Worm (Caenorhabditis elegans): Measurements from ENCODE around the gene C45B11.8.
A peak's percentile ranks its signal among the peaks of the same experiment; 100 is the strongest.

The C45B11.8 gene

ce11 chrV:11040473-11040872, at the start of gene C45B11.8:
Gene C45B11.8, plus strand, starts transcription at chrV:11040773.
- no peak for TF ChIP-seq aly-1 (tag; optimal IDR thresholded peaks at IDR 0.05)

DNA sequence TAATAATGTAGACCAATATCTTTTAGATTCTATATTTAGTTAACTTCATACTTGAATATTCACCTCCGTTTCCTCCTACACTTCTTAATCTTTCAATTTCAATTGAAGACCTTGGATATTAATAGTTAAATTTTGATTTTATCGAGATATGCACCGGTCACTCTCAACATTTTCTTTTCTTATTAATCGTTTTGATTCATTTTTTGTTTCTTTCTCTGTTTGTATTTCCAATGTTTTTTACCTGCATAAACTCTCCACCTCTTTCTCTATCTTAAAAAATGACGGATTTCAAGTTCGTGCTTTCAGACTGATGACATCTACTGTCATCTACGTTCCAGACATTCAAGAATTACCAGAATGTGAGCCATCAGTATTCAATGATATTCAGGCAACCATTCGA, 48.8 kb upstream of the C45B11.8 start, which contains the start of gene frpr-9:
TSS of gene frpr-9 (plus strand) at position 301 of the 400 bp plus-strand sequence.
- TF ChIP-seq ceh-36 (tag; optimal IDR thresholded peaks at IDR 0.05) (no peak), flt-1 (GFP tag; IDR thresholded peaks at IDR 0.05) (no peak), scrt-1 (GFP tag; IDR thresholded peaks at IDR 0.05) (no peak), hmg-4 (GFP tag; optimal IDR thresholded peaks at IDR 0.05) (no peak), ceh-13 (GFP tag; optimal IDR thresholded peaks at IDR 0.05) (no peak), B0310.2 (tag; optimal IDR thresholded peaks at IDR 0.05) (no peak), tbx-37 (GFP tag; conservative IDR thresholded peaks at IDR 0.05) (no peak), ets-7 (tag; optimal IDR thresholded peaks at IDR 0.05) (no peak), aly-1 (tag; optimal IDR thresholded peaks at IDR 0.05) (no peak), F13C5.2 (tag; optimal IDR thresholded peaks at IDR 0.05) (no peak)

- no peak for TF ChIP-seq ceh-36 (tag; optimal IDR thresholded peaks at IDR 0.05)
These were observed 41.8 kb upstream of the C45B11.8 start, which contains the start of gene F53B7.7 for ce11 chrV:10998797-10999196. Gene F53B7.7, plus strand, starts transcription at chrV:10999097.

DNA sequence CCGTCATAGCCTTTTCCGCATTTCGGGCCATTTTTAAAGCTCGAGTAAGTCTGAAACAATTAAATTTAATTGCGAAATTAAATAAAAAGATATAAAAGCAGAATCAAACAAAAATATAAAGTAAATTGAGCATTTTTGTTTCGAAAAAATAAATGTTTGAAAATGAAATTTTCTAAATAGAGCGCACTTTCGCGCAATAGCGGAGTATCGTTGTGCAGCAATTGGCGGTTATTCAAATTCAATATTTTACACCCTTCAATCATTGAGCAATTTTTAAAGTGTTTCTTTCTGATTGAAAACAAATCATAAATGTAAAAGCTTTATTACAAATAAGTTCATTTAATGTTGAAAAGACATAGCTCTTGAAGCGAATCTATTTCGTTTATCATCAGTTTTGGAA, 39.9 kb upstream of the C45B11.8 start, which contains the start of gene isy-1:
TSS of gene isy-1 (minus strand) at position 50 of the 400 bp plus-strand sequence.
- TF ChIP-seq ceh-36 (tag; optimal IDR thresholded peaks at IDR 0.05) = no peak
- TF ChIP-seq F13C5.2 (tag; optimal IDR thresholded peaks at IDR 0.05) = peak; percentile 23

- no peak for TF ChIP-seq ets-7 (tag; optimal IDR thresholded peaks at IDR 0.05)
- no peak for TF ChIP-seq F13C5.2 (tag; optimal IDR thresholded peaks at IDR 0.05)
- no peak for TF ChIP-seq sea-1 (GFP tag; conservative IDR thresholded peaks at IDR 0.05)
- TF ChIP-seq pes-1 (GFP tag; IDR thresholded peaks at IDR 0.05) = no peak
- TF ChIP-seq hnd-1 (tag; optimal IDR thresholded peaks at IDR 0.05) = no peak
- no peak for TF ChIP-seq tbx-37 (GFP tag; conservative IDR thresholded peaks at IDR 0.05)
- no peak for TF ChIP-seq ceh-36 (tag; optimal IDR thresholded peaks at IDR 0.05)
- no peak for TF ChIP-seq ama-1 (optimal IDR thresholded peaks at IDR 0.05)
- no peak for TF ChIP-seq hmbx-1 (tag; optimal IDR thresholded peaks at IDR 0.05)
- TF ChIP-seq ceh-13 (GFP tag; optimal IDR thresholded peaks at IDR 0.05) = no peak
- no peak for TF ChIP-seq tra-4 (tag; optimal IDR thresholded peaks at IDR 0.05)
- TF ChIP-seq flt-1 (GFP tag; IDR thresholded peaks at IDR 0.05) = no peak
- no peak for TF ChIP-seq aly-1 (tag; optimal IDR thresholded peaks at IDR 0.05)
These were observed 38.1 kb upstream of the C45B11.8 start, which contains the start of gene F53B7.4 for ce11 chrV:11002434-11002833. Gene F53B7.4, minus strand, starts transcription at chrV:11002534.

ce11 chrV:11004094-11004493, 36.5 kb upstream of the C45B11.8 start:
- no peak for TF ChIP-seq flt-1 (GFP tag; IDR thresholded peaks at IDR 0.05)

- TF ChIP-seq pes-1 (GFP tag; IDR thresholded peaks at IDR 0.05) (no peak), ama-1 (optimal IDR thresholded peaks at IDR 0.05) (no peak), flt-1 (GFP tag; IDR thresholded peaks at IDR 0.05) (no peak)
These were observed 32.9 kb upstream of the C45B11.8 start for ce11 chrV:11007651-11008050.

- TF ChIP-seq hnd-1 (tag; optimal IDR thresholded peaks at IDR 0.05) (no peak), tbx-37 (GFP tag; conservative IDR thresholded peaks at IDR 0.05) (no peak), aly-1 (tag; optimal IDR thresholded peaks at IDR 0.05) (no peak)
These were observed 31.4 kb upstream of the C45B11.8 start for ce11 chrV:11009124-11009524.

ce11 chrV:11010768-11011167, 29.8 kb upstream of the C45B11.8 start:
- TF ChIP-seq hmbx-1 (tag; optimal IDR thresholded peaks at IDR 0.05) = no peak
- no peak for TF ChIP-seq tra-4 (tag; optimal IDR thresholded peaks at IDR 0.05)
- TF ChIP-seq B0310.2 (tag; optimal IDR thresholded peaks at IDR 0.05) = no peak
- TF ChIP-seq ceh-36 (tag; optimal IDR thresholded peaks at IDR 0.05) = no peak
- TF ChIP-seq ets-7 (tag; optimal IDR thresholded peaks at IDR 0.05) = no peak
- no peak for TF ChIP-seq hmg-4 (GFP tag; optimal IDR thresholded peaks at IDR 0.05)
- no peak for TF ChIP-seq tbx-37 (GFP tag; conservative IDR thresholded peaks at IDR 0.05)

- no peak for TF ChIP-seq ets-7 (tag; optimal IDR thresholded peaks at IDR 0.05)
- TF ChIP-seq ceh-36 (tag; optimal IDR thresholded peaks at IDR 0.05) = no peak
- TF ChIP-seq ceh-13 (GFP tag; optimal IDR thresholded peaks at IDR 0.05) = no peak
- TF ChIP-seq B0310.2 (tag; optimal IDR thresholded peaks at IDR 0.05) = no peak
- TF ChIP-seq hnd-1 (tag; optimal IDR thresholded peaks at IDR 0.05) = no peak
These were observed 28.8 kb upstream of the C45B11.8 start for ce11 chrV:11011807-11012206.

DNA sequence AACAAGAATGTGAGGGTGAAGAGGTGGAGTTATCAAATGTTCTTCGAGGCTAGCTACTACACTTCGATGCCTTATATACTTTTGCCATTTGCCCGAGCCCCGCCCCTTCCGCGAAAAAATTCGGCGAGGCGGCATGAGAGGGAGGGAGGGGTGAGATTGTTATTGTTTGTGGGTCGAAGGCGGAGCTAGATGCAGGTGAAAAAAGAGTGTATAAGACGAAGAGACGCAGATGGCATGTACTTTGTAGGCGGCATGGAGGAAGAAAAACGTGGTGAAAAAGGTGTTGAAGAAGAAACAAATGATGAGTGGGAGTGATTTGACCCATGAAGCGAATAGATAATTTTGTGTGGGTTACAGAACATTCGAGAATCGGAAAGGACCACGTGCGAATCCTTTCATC, 28.2 kb upstream of the C45B11.8 start, which contains the start of gene C13G3.1:
TSS of gene C13G3.1 (minus strand) at position 47 of the 400 bp plus-strand sequence.
- TF ChIP-seq aly-1 (tag; optimal IDR thresholded peaks at IDR 0.05) (no peak), F13C5.2 (tag; optimal IDR thresholded peaks at IDR 0.05) (no peak), tbx-37 (GFP tag; conservative IDR thresholded peaks at IDR 0.05) (no peak), pes-1 (GFP tag; IDR thresholded peaks at IDR 0.05) (no peak), ceh-36 (tag; optimal IDR thresholded peaks at IDR 0.05) (no peak), flt-1 (GFP tag; IDR thresholded peaks at IDR 0.05) (no peak), hmbx-1 (tag; optimal IDR thresholded peaks at IDR 0.05) (no peak)

Measured in whole organism, early embryonic.